Worm (Caenorhabditis elegans): Measurements from ENCODE around the gene oac-57.

ce11 chrIV:12350235-12350634 lies 42.6 kb upstream of the oac-57 start:
- TF ChIP-seq tab-1 (GFP tag; IDR thresholded peaks at IDR 0.05) (no peak), flt-1 (GFP tag; IDR thresholded peaks at IDR 0.05) (no peak), klf-2 (GFP tag; conservative IDR thresholded peaks at IDR 0.05) (no peak)

Measured in whole organism, midembryonic.